Worm (Caenorhabditis elegans) whole organism, L1 larva: Measurements from ENCODE around the gene K12H6.4.

Experiments used
- C04F5.9 ChIP-seq: sonication (generic microtip); optimal IDR thresholded peaks from 2 replicates; lab custom pipeline; 2016; ENCODE audit warnings: missing genetic modification characterization, missing compliant biosample characterization
- F16B12.6 ChIP-seq: fragments of 150-350 bp; optimal IDR thresholded peaks from 2 replicates; lab custom pipeline; 2014; ENCODE audit warnings: missing biosample characterization, missing genetic modification characterization
- Y116A8C.19 ChIP-seq: sonication (generic microtip); optimal IDR thresholded peaks from 2 replicates; lab custom pipeline; 2016; ENCODE audit warnings: missing compliant biosample characterization, missing genetic modification characterization, borderline replicate concordance
- blmp-1 ChIP-seq: fragments of 150-350 bp; optimal IDR thresholded peaks from 2 replicates; lab custom pipeline; 2014; ENCODE audit warnings: missing biosample characterization, missing genetic modification characterization
- ceh-63 ChIP-seq: fragments of 200-800 bp; sonication (Bioruptor generic); optimal IDR thresholded peaks from 2 replicates; lab custom pipeline; 2018; ENCODE audit warnings: mild to moderate bottlenecking, missing genetic modification characterization, missing compliant biosample characterization
- ceh-8 ChIP-seq: fragments of 200-800 bp; sonication (Bioruptor generic); optimal IDR thresholded peaks from 2 replicates; lab custom pipeline; 2018; ENCODE audit warnings: mild to moderate bottlenecking, missing genetic modification characterization, moderate library complexity, missing compliant biosample characterization
- dpl-1 ChIP-seq, 3 experiments: fragments of 150-350 bp in 2 of 3; sonication (generic microtip) in 1 of 3; optimal IDR thresholded peaks; 2 replicates each; lab custom pipeline; 2014 to 2017; ENCODE audit warnings: missing biosample characterization in 3 of 3, missing genetic modification characterization in 3 of 3, missing genetic modification reagents in 3 of 3
- elt-2 ChIP-seq: sonication (generic microtip); optimal IDR thresholded peaks from 2 replicates; lab custom pipeline; 2016; ENCODE audit warnings: missing genetic modification characterization, mild to moderate bottlenecking, inconsistent platforms, missing compliant biosample characterization, missing genetic modification reagents
- elt-3 ChIP-seq, 6 experiments: fragments of 150-350 bp in 1 of 6; sonication (generic microtip); optimal IDR thresholded peaks; 2 replicates each; lab custom pipeline; 2017 to 2018; ENCODE audit warnings: missing biosample characterization in 6 of 6, missing genetic modification characterization in 6 of 6, inconsistent platforms in 1 of 6
- fkh-8 ChIP-seq: sonication (generic microtip); optimal IDR thresholded peaks from 2 replicates; lab custom pipeline; 2016; ENCODE audit warnings: mild to moderate bottlenecking, missing genetic modification characterization, missing compliant biosample characterization
- grh-1 ChIP-seq: fragments of 200-800 bp; sonication (Bioruptor generic); IDR thresholded peaks from 2 replicates; pipeline ENCODE4 v1.3.6; 2022; ENCODE audit warnings: missing genetic modification reagents, missing genetic modification characterization, missing compliant biosample characterization
- irx-1 ChIP-seq: sonication (generic microtip); optimal IDR thresholded peaks from 2 replicates; lab custom pipeline; 2016; ENCODE audit warnings: missing genetic modification characterization, missing compliant biosample characterization
- lin-15B ChIP-seq: fragments of 150-350 bp; sonication (generic microtip); optimal IDR thresholded peaks from 3 replicates; lab custom pipeline; 2014; ENCODE audit warnings: missing biosample characterization, missing genetic modification characterization
- lir-3 ChIP-seq: sonication (generic microtip); optimal IDR thresholded peaks from 2 replicates; lab custom pipeline; 2016; ENCODE audit warnings: mild to moderate bottlenecking, missing genetic modification characterization, moderate library complexity, missing compliant biosample characterization; ENCODE audit not compliant: poor library complexity
- lsy-2 ChIP-seq, 2 experiments: fragments of 150-350 bp; optimal IDR thresholded peaks; 2 replicates each; lab custom pipeline; 2014; ENCODE audit warnings: missing biosample characterization in 2 of 2, missing genetic modification characterization in 2 of 2
- mef-2 ChIP-seq: fragments of 150-350 bp; optimal IDR thresholded peaks from 2 replicates; lab custom pipeline; 2014; ENCODE audit warnings: missing biosample characterization, missing genetic modification characterization
- nhr-11 ChIP-seq: fragments of 150-350 bp; optimal IDR thresholded peaks from 2 replicates; lab custom pipeline; 2014; ENCODE audit warnings: missing biosample characterization, missing genetic modification characterization
- nhr-12 ChIP-seq: sonication (generic microtip); optimal IDR thresholded peaks from 2 replicates; lab custom pipeline; 2017; ENCODE audit warnings: missing biosample characterization, missing genetic modification characterization
- nhr-20 ChIP-seq: sonication (generic microtip); optimal IDR thresholded peaks from 2 replicates; lab custom pipeline; 2016; ENCODE audit warnings: mild to moderate bottlenecking, missing genetic modification characterization, missing compliant biosample characterization
- nhr-47 ChIP-seq: sonication (generic microtip); optimal IDR thresholded peaks from 2 replicates; lab custom pipeline; 2016; ENCODE audit warnings: mild to moderate bottlenecking, missing genetic modification characterization, moderate library complexity, missing compliant biosample characterization
- nhr-77 ChIP-seq: fragments of 150-350 bp; optimal IDR thresholded peaks from 2 replicates; lab custom pipeline; 2014; ENCODE audit warnings: missing biosample characterization, missing genetic modification characterization
- nhr-85 ChIP-seq: sonication (generic microtip); peaks from one replicate; lab custom pipeline; 2016; ENCODE audit warnings: missing genetic modification characterization, inconsistent platforms, missing compliant biosample characterization
- pax-3 ChIP-seq: fragments of 200-800 bp; sonication (Bioruptor generic); optimal IDR thresholded peaks from 2 replicates; lab custom pipeline; 2018; ENCODE audit warnings: mild to moderate bottlenecking, missing genetic modification characterization, moderate library complexity, missing compliant biosample characterization
- rnt-1 ChIP-seq: sonication (generic microtip); optimal IDR thresholded peaks from 2 replicates; lab custom pipeline; 2016; ENCODE audit warnings: mild to moderate bottlenecking, missing genetic modification characterization, moderate library complexity, missing compliant biosample characterization
- snpc-4 ChIP-seq: fragments of 150-350 bp; optimal IDR thresholded peaks from 2 replicates; lab custom pipeline; 2014; ENCODE audit warnings: missing biosample characterization, missing genetic modification characterization
- snu-23 ChIP-seq: sonication (generic microtip); optimal IDR thresholded peaks from 2 replicates; lab custom pipeline; 2016; ENCODE audit warnings: missing genetic modification characterization, missing compliant biosample characterization
- sox-4 ChIP-seq: sonication (generic microtip); optimal IDR thresholded peaks from 2 replicates; lab custom pipeline; 2016; ENCODE audit warnings: missing genetic modification characterization, missing compliant biosample characterization
- sptf-1 ChIP-seq: fragments of 150-350 bp; optimal IDR thresholded peaks from 2 replicates; lab custom pipeline; 2014; ENCODE audit warnings: missing biosample characterization, missing genetic modification characterization
- sup-37 ChIP-seq: fragments of 200-800 bp; sonication (Bioruptor generic); optimal IDR thresholded peaks from 2 replicates; lab custom pipeline; 2018; ENCODE audit warnings: mild to moderate bottlenecking, missing genetic modification characterization, missing compliant biosample characterization
- swsn-7 ChIP-seq: sonication (generic microtip); optimal IDR thresholded peaks from 2 replicates; lab custom pipeline; 2016; ENCODE audit warnings: missing genetic modification characterization, missing compliant biosample characterization
- tbx-2 ChIP-seq: sonication (generic microtip); optimal IDR thresholded peaks from 2 replicates; lab custom pipeline; 2016; ENCODE audit warnings: missing genetic modification characterization, missing compliant biosample characterization
- tlp-1 ChIP-seq: fragments of 150-350 bp; optimal IDR thresholded peaks from 2 replicates; lab custom pipeline; 2014; ENCODE audit warnings: missing biosample characterization, missing genetic modification characterization
- unc-130 ChIP-seq: fragments of 150-350 bp; optimal IDR thresholded peaks from 2 replicates; lab custom pipeline; 2017; ENCODE audit warnings: missing biosample characterization, missing genetic modification characterization, inconsistent platforms
- unc-30 ChIP-seq: sonication (generic microtip); optimal IDR thresholded peaks from 2 replicates; lab custom pipeline; 2017; ENCODE audit warnings: missing biosample characterization, missing genetic modification characterization
- ztf-11 ChIP-seq, 2 experiments: sonication (generic microtip); optimal IDR thresholded peaks; 2 replicates each; lab custom pipeline; 2016 to 2017; ENCODE audit warnings: missing genetic modification characterization in 2 of 2, missing biosample characterization in 1 of 2, missing compliant biosample characterization in 1 of 2

The K12H6.4 gene

DNA sequence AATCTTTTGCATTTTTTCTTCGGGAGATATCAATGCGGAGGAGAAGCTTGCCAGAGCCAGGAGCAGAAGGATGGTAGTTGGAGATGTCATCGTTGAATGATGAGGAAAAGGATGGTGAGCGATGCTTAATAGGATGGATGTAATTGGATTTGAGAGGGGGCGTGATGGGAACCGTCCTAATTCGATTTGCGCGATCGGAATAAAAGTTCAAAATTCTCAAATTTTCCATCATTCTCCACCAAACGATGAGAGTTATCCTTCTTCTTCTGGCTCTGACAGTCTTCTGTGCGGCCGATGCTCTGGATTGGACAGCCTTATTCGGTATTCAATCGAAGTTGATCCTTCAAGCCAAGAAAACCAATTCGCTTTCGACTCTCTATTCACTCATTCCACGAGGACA is at the start of gene K12H6.4, which contains the start of gene K12H6.9:
TSS of gene K12H6.4 (minus strand) at position 101 of the 400 bp plus-strand sequence.
TSS of gene K12H6.9 (plus strand) at position 236 of the 400 bp plus-strand sequence.
- no peak for TF ChIP-seq dpl-1 (GFP tag; optimal IDR thresholded peaks at IDR 0.05; lab: Kevin White, UChicago)
- TF ChIP-seq snpc-4 (tag; lab: Kevin White, UChicago): no peak
- TF ChIP-seq F16B12.6: no peak
- TF ChIP-seq grh-1: no peak
- no peak for TF ChIP-seq swsn-7 (tag; lab: Kevin White, UChicago)
- TF ChIP-seq fkh-8 (tag; lab: Kevin White, UChicago): no peak
- TF ChIP-seq irx-1: no peak
- no peak for TF ChIP-seq elt-3 (tag; optimal IDR thresholded peaks at IDR 0.05; lab: Kevin White, UChicago)
- no peak for TF ChIP-seq unc-130 (tag; lab: Kevin White, UChicago)
- no peak for TF ChIP-seq tlp-1 (tag; lab: Kevin White, UChicago)
- TF ChIP-seq, all 84 proteins: peak for 0

DNA sequence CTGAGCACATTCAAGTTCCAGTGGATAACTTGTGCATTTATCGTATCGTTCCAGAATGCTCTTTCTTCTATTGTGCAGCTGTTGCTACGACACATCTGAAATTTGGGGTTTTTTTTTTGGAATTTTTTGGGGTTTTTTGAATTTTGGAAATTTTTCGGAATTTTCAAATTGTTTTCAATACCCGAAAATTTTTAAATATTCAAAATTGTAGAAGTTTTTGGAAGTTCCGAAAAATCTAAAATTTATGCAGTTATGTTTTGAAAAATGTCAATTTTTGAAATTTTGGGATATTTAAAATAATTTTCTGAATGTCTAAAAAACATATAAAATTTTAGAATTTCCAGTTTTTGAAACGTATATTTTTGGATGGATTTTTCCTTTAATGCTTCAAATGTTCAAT is 47.7 kb upstream of the K12H6.4 start, which contains the start of gene Y110A2AL.10:
TSS of gene Y110A2AL.10 (minus strand) at position 101 of the 400 bp plus-strand sequence.
- TF ChIP-seq F16B12.6: no peak
- TF ChIP-seq Y116A8C.19 (tag; lab: Kevin White, UChicago): no peak
- no peak for TF ChIP-seq lsy-2 (tag; optimal IDR thresholded peaks at IDR 0.05; lab: Kevin White, UChicago)
- TF ChIP-seq nhr-20 (tag; lab: Kevin White, UChicago): no peak
- TF ChIP-seq blmp-1 (tag; lab: Kevin White, UChicago): no peak
- no peak for TF ChIP-seq sox-4
- TF ChIP-seq ceh-63: no peak
- no peak for TF ChIP-seq sptf-1 (tag; lab: Kevin White, UChicago)
- no peak for TF ChIP-seq unc-30
- TF ChIP-seq lin-15B (tag; lab: Kevin White, UChicago): no peak
- no peak for TF ChIP-seq unc-130 (tag; lab: Kevin White, UChicago)

DNA sequence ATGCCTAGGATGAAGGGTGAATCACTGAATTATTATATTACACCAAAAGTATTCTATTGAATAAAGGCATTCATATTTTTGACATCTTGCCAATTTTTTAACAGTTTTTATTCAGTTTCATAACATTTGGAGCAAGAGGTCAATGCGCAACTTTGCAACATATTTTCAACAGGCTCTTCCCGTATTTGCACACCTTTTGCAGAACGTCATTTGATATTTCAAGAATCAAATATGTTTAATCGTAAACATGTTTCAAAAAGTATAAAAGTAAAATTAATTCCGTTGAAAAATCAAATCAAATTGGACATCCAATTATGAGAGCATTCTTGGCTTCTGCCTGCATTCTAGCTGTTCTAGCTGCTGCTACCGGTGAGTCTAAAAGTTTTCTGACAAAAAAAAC is 43.6 kb upstream of the K12H6.4 start, which contains the start of gene Y110A2AL.2:
TSS of gene Y110A2AL.2 (plus strand) at position 301 of the 400 bp plus-strand sequence.
- TF ChIP-seq snu-23 (no peak), sox-4 (no peak), ceh-8 (GFP tag; lab: Kevin White, UChicago) (no peak), grh-1 (no peak), F16B12.6 (no peak), swsn-7 (tag; lab: Kevin White, UChicago) (no peak), C04F5.9 (no peak), elt-2 (tag; lab: Kevin White, UChicago) (no peak), Y116A8C.19 (tag; lab: Kevin White, UChicago) (no peak), mef-2 (no peak), rnt-1 (tag; lab: Kevin White, UChicago) (no peak), nhr-85 (no peak), nhr-12 (tag; lab: Kevin White, UChicago) (no peak), sup-37 (GFP tag; lab: Kevin White, UChicago) (no peak), irx-1 (no peak), tbx-2 (tag; lab: Kevin White, UChicago) (no peak), nhr-11 (no peak), sptf-1 (tag; lab: Kevin White, UChicago) (no peak), lir-3 (tag; lab: Kevin White, UChicago) (no peak), ztf-11 (tag; optimal IDR thresholded peaks at IDR 0.05; lab: Kevin White, UChicago) (no peak)

DNA sequence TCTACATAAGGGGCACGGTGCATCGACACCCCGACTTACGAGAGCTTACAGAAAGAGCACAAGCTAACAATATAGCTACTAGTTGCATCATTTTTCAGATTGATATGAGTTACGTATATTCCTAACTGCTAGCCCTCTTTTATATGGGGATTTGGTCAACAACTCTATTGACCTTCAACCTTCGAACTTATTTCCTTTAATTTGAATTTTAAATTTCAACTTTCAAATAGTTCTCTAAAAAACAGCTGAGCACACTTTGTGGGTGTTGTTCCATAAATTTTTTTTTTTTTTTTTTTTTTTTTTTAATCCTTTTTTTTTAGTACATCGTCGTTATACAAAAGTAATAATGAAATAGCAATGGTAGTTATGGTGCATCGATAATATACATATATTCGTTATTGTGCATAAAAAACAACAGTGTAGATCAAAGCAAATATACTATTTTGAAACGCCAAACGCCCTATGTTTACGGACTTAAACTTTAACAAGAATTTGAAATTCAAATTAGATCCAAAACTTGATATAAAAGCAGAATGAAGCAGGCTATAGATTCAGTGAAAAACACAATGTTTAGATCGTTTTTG is 42.6 kb upstream of the K12H6.4 start, which contains the start of the genes Y110A2AL.9 and Y110A2AL.3:
TSS of gene Y110A2AL.9 (minus strand) at position 101 of the 584 bp plus-strand sequence.
TSS of gene Y110A2AL.3 (plus strand) at position 534 of the 584 bp plus-strand sequence.
- no peak for TF ChIP-seq nhr-47 (tag; lab: Kevin White, UChicago)
- TF ChIP-seq nhr-77 (tag; lab: Kevin White, UChicago): no peak
- no peak for TF ChIP-seq pax-3 (tag; lab: Kevin White, UChicago)
